Fruit fly (Drosophila melanogaster) whole organism: Measurements from ENCODE around the gene Pburs.

ENCODE experiments used
- CG8478 ChIP-seq: fragments of >200 bp; optimal IDR thresholded peaks from 2 replicates; lab custom pipeline; 2018; ENCODE audit warnings: inconsistent platforms
- Dll ChIP-seq: fragments of >200 bp; optimal IDR thresholded peaks from 2 replicates; lab custom pipeline; 2017
- EcR ChIP-seq, 2 experiments: fragments of >200 bp; optimal IDR thresholded peaks; 2 replicates each; lab custom pipeline; 2017; ENCODE audit warnings: missing biosample characterization in 2 of 2, missing genetic modification characterization in 2 of 2, missing genetic modification reagents in 2 of 2
- pan ChIP-seq: fragments of >200 bp; optimal IDR thresholded peaks from 2 replicates; lab custom pipeline; 2017
- psq ChIP-seq: fragments of >200 bp; optimal IDR thresholded peaks from 2 replicates; lab custom pipeline; 2017
- usp ChIP-seq: fragments of >200 bp; optimal IDR thresholded peaks from 2 replicates; lab custom pipeline; 2017; ENCODE audit warnings: missing biosample characterization, missing genetic modification characterization, mixed read lengths

The Pburs gene

DNA sequence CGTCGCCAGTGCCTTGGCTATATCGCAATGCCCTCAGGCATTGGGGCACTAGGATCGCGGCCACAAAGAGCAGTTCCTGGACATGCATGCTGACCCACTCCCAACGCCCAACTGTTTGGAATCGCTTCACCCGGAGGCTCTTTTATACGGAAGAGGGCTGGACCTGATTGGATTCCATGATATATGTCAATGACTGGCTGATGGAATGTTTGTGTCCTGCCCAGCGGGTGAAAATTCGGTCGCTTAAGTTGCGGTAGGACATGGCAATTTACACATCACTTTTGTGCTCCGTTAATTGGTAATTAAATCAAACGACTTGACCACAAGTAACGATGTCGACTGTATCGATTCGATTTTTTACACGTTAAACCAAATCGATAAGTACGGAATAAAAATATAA is at the start of gene Pburs:
Gene Pburs (minus strand): TSS at position 101 of the 400 bp plus-strand sequence.
- no peak for TF ChIP-seq pan (lab: Kevin White, UChicago)
- no peak for TF ChIP-seq CG8478 (lab: Kevin White, UChicago)
- TF ChIP-seq psq (lab: Kevin White, UChicago): no peak
- no peak for TF ChIP-seq Dll (lab: Kevin White, UChicago)
- no peak for TF ChIP-seq EcR (GFP tag; optimal IDR thresholded peaks at IDR 0.05; lab: Kevin White, UChicago)
- no peak for TF ChIP-seq usp

DNA sequence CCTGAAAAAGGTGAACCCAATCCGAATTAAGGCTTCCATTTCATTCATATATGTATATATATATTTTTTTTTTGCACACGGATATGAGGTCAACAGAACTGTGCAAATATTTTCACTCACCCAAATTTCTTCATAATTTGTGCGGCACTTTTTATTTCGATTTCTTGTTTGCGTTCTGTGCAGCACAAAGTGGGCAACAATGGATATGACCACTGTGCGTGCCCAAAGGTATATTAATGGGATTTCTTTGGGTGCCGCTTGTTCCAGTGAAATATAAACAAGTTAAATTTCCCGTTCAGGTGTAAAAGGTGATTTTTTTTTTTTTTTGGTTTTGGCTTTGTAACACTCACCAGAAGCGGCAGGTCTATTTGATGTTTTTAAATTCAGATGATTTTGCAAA is 47.8 kb upstream of the Pburs start:
- no peak for TF ChIP-seq Dll (lab: Kevin White, UChicago)
- TF ChIP-seq pan (lab: Kevin White, UChicago): no peak
- no peak for TF ChIP-seq usp
- no peak for TF ChIP-seq psq (lab: Kevin White, UChicago)
- no peak for TF ChIP-seq CG8478 (lab: Kevin White, UChicago)
- TF ChIP-seq EcR (GFP tag; optimal IDR thresholded peaks at IDR 0.05; lab: Kevin White, UChicago): no peak

DNA sequence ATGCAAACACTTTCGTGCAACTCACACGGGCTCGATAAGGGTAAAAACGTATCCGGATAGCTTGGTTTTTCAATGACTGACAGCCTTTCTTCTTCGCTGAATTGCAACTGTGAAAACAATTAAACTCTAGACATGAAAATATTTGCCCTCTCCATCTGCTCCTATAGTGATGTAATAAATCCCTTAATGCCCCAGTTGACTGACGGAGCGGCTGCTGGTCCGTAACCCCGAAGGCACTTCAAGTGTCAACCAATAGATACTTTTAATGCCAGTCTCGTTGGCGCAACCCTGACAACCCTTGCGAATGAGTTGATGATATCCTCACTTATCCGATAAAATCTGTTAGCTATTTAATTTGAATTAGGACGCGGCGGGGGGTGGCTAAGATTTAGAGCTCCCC is 47.2 kb upstream of the Pburs start:
- no peak for TF ChIP-seq Dll (lab: Kevin White, UChicago)
- no peak for TF ChIP-seq usp
- no peak for TF ChIP-seq psq (lab: Kevin White, UChicago)
- no peak for TF ChIP-seq pan (lab: Kevin White, UChicago)
- no peak for TF ChIP-seq CG8478 (lab: Kevin White, UChicago)
- TF ChIP-seq EcR (GFP tag; optimal IDR thresholded peaks at IDR 0.05; lab: Kevin White, UChicago): no peak

DNA sequence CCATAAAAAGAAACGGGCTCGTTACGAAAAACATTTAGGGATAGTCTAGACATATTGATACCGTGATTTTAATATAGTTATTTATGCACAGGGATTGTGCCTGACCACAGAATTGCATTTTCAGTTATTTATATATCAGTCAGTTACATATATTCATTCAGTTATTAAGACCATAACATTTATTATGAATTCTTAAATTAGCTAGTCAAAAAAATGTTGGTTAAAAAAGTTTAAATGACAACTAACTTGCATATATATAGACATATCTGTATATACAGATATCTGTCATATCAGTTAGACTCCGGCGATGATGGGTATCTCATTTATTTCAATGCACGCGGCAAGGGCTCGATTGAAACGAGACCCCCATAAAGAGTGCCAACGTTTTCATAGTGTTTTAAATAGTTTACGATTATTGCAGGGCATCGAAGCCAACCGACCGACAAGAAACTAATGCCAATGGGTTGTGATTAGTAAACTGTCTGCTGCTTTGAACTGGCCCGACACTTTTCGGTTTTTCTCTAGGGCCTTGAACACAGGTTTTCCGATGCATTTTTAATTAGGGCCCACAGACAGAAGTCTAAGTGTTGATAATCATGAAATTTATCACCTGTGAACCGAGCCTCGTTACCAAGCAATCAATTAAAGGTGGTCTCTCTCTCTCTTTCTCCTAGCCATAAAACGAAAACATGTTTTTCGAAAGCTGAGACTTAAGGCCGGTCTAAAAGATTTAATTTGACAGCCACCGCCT is 45.7 kb upstream of the Pburs start:
- TF ChIP-seq psq (lab: Kevin White, UChicago): no peak
- no peak for TF ChIP-seq EcR (GFP tag; optimal IDR thresholded peaks at IDR 0.05; lab: Kevin White, UChicago)
- no peak for TF ChIP-seq usp
- no peak for TF ChIP-seq Dll (lab: Kevin White, UChicago)

DNA sequence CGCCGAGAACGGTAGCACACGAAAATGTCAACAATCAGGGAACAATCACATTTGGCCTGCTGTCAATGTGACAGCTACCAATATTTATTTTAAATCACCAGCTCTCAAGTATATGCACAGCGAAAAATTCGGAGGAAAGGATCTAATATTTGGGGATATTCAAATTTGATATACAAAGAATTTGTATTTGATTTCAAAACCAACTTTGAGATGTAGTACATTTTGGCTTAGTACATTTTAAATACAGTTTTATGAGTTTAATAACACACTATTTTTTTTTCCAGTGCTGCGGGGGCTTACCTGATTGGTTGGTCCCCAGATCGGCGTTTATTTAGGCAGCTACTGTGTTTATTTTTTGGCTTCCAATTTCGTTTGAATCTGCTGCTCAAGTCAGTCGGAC is 43.9 kb upstream of the Pburs start:
- TF ChIP-seq usp (no peak), pan (lab: Kevin White, UChicago) (no peak), EcR (GFP tag; optimal IDR thresholded peaks at IDR 0.05; lab: Kevin White, UChicago) (no peak), CG8478 (lab: Kevin White, UChicago) (no peak), Dll (lab: Kevin White, UChicago) (no peak), psq (lab: Kevin White, UChicago) (no peak)

DNA sequence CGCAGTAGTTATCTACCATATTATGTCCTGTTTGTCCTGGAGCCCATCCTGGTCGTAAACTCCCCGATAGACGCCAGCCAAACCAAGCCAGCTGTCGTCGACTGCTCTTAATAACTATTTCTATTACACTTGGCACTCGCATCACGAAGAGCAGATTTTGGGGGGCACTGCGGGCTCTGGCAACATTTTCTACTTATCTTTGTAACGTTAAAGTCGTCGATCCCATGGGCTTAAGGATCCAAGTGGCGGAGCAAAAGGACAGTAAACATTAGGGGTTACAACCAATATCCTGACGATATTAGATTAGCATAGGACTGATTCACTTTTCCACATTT is 42.9 kb upstream of the Pburs start:
- TF ChIP-seq Dll (lab: Kevin White, UChicago): no peak
- TF ChIP-seq psq (lab: Kevin White, UChicago): no peak
- no peak for TF ChIP-seq usp

DNA sequence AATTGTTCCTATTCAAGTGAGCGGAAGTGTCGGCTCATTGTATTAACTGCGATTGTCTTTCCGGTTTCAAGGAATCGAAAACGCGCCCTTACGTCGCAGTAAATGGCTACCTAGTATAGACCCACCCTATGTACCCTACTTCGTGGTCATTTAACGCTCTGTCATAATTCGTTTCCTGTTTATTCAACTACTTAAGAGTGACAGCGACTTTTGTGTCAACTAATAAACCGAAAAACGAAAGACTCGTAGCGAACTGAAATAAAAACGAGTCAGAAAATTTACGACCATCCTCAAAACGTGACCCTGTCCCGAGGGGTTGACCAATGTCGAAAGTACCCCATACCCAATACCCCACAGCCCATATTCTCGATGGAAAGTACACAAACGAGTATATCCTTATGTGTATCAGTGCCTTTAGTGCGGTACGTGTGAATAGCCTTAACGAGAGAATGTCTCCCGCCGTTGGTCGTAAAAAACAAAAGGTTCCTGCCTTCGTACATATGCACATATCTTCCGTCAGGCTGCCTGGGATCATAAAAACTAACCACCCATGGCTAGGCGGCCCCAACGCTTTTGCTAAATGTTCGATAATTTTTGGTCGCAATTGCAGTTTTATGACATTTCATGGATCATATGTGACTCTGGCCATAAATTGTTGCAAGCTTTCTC is 42.4 kb upstream of the Pburs start:
- TF ChIP-seq EcR (GFP tag; optimal IDR thresholded peaks at IDR 0.05; lab: Kevin White, UChicago): no peak
- no peak for TF ChIP-seq psq (lab: Kevin White, UChicago)
- TF ChIP-seq pan (lab: Kevin White, UChicago): no peak
- no peak for TF ChIP-seq CG8478 (lab: Kevin White, UChicago)

DNA sequence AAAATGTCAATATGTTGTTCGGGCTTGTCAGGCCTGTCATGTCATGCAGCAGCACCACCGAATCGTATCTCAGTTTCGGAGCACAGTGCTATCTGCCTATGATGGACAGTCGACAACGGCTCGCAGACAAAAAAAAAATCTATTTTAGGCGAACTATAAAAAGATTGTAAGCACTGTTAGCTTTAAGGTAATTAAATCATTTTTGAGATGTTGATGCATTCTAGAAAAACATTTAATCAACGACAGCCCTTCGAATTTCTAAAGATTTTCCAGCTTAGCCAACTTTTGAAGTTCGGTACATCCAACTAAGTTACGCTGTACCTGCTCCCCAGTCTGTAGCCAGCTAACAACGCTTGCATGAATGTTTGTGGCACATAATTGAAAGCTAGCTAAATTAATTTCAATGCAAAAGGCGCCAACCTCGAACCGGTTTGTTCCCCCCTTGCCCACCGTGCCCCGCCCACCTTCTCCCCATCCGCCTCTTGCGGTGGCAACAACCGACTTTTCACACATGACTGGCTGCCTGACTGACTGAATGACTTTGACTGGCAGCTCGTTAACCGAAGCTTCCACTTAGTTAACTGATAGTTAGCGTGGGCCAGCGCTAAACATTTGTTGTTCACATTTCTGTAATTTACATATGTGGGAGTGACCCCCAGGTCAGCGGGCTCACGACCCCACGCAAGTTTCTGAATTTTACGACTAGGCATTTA is 41.2 kb upstream of the Pburs start:
- TF ChIP-seq CG8478 (lab: Kevin White, UChicago) (no peak), usp (no peak), EcR (GFP tag; optimal IDR thresholded peaks at IDR 0.05; lab: Kevin White, UChicago) (no peak), psq (lab: Kevin White, UChicago) (no peak), Dll (lab: Kevin White, UChicago) (no peak), pan (lab: Kevin White, UChicago) (no peak)

DNA sequence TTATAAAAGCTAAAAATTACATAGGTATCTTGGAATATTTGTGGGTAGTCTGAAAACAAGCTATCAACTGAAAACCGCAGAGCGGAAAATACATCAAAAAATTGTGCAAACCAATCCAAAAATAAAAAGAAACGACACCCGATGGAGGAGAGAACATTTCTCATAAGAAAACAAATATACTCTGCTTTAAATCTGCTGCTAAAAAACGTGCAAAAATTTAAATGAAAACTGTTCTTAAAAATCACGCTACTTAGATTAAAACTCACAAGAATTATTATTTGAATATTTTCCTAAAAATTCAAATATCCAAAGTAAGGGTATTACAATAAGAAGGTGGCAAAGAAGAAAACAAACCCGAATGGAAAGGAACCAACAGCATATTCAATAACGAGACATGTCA is 40.3 kb upstream of the Pburs start:
- TF ChIP-seq usp (no peak), pan (lab: Kevin White, UChicago) (no peak), EcR (GFP tag; optimal IDR thresholded peaks at IDR 0.05; lab: Kevin White, UChicago) (no peak), Dll (lab: Kevin White, UChicago) (no peak), psq (lab: Kevin White, UChicago) (no peak), CG8478 (lab: Kevin White, UChicago) (no peak)

DNA sequence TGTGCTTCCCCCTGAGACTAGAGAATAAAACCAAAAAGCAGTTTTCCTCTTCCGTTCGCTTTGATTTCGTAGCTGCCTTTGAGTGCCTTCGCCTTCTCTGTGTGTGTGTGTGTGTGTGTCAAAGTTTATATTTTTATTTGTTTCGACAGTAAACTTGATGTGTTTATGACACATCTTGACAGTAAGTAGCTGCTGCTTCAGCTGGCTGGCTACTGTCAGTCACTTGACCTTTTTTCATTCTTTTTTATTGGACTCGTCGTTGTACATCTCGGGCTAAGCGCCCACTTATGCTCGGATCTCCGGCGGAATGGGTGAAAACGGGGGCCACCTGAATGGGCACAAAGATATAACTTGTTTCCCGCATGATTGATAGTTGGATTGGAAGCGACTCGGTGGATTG is 39.7 kb upstream of the Pburs start:
- no peak for TF ChIP-seq CG8478 (lab: Kevin White, UChicago)
- TF ChIP-seq psq (lab: Kevin White, UChicago): no peak
- TF ChIP-seq usp: no peak
- no peak for TF ChIP-seq pan (lab: Kevin White, UChicago)
- no peak for TF ChIP-seq EcR (GFP tag; optimal IDR thresholded peaks at IDR 0.05; lab: Kevin White, UChicago)
- TF ChIP-seq Dll (lab: Kevin White, UChicago): no peak

DNA sequence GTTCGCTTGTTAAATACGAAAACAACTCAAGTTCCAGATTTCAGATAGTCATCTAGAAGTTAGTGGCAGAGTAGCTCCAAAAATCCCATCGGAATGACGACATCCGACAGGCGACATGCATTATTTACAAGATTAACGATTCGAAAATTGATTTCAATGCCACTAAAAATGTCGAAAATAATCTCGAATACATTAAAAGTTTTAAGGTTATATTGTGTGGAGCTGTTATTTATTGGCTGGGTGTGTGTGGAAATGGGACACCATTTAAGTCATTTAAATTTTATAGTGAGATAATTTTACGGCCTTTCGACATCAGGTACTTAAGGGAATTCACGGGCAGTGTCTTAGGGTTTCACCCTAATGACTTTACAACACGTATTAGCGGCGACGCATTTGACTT is 39.1 kb upstream of the Pburs start:
- TF ChIP-seq EcR (GFP tag; optimal IDR thresholded peaks at IDR 0.05; lab: Kevin White, UChicago) (no peak), psq (lab: Kevin White, UChicago) (no peak), CG8478 (lab: Kevin White, UChicago) (no peak), usp (no peak), pan (lab: Kevin White, UChicago) (no peak), Dll (lab: Kevin White, UChicago) (no peak)
